Worm (Caenorhabditis elegans) whole organism, mixed stage, embryonic: Measurements from ENCODE around the gene mak-1.

Experiments used
- M03D4.4 ChIP-seq: sonication (generic microtip); optimal IDR thresholded peaks from 2 replicates; lab custom pipeline; 2017; ENCODE audit warnings: mild to moderate bottlenecking, missing genetic modification characterization, missing compliant biosample characterization
- bed-3 ChIP-seq: fragments of 200-800 bp; sonication (Bioruptor generic); optimal IDR thresholded peaks from 3 replicates; lab custom pipeline; 2018; ENCODE audit warnings: mild to moderate bottlenecking, missing genetic modification characterization, moderate library complexity, missing compliant biosample characterization
- blmp-1 ChIP-seq: fragments of 150-350 bp; optimal IDR thresholded peaks from 2 replicates; lab custom pipeline; 2014; ENCODE audit warnings: missing biosample characterization, missing genetic modification characterization
- ceh-39 ChIP-seq: fragments of 150-350 bp; optimal IDR thresholded peaks from 2 replicates; lab custom pipeline; 2014; ENCODE audit warnings: missing biosample characterization, missing genetic modification characterization
- ceh-83 ChIP-seq: fragments of 200-800 bp; sonication (Bioruptor generic); optimal IDR thresholded peaks from 2 replicates; lab custom pipeline; 2018; ENCODE audit warnings: mild to moderate bottlenecking, missing genetic modification characterization, missing compliant biosample characterization
- cnd-1 ChIP-seq: fragments of 200-800 bp; sonication (Bioruptor generic); optimal IDR thresholded peaks from 2 replicates; lab custom pipeline; 2018; ENCODE audit warnings: mild to moderate bottlenecking, missing genetic modification characterization, missing compliant biosample characterization
- drap-1 ChIP-seq: fragments of 200-800 bp; sonication (Bioruptor generic); optimal IDR thresholded peaks from 3 replicates; lab custom pipeline; 2018; ENCODE audit warnings: mild to moderate bottlenecking, missing genetic modification characterization, missing compliant biosample characterization
- elt-1 ChIP-seq: sonication (generic microtip); optimal IDR thresholded peaks from 2 replicates; lab custom pipeline; 2017; ENCODE audit warnings: missing genetic modification characterization, mild to moderate bottlenecking, missing compliant biosample characterization, antibody characterized with exemption, moderate library complexity, borderline replicate concordance; ENCODE audit not compliant: insufficient read depth
- hlh-1 ChIP-seq: fragments of 150-350 bp; optimal IDR thresholded peaks from 2 replicates; lab custom pipeline; 2014; ENCODE audit warnings: missing biosample characterization, missing genetic modification reagents, missing genetic modification characterization
- lin-13 ChIP-seq: fragments of 150-350 bp; optimal IDR thresholded peaks from 2 replicates; lab custom pipeline; 2014; ENCODE audit warnings: missing biosample characterization, missing genetic modification characterization
- lin-32 ChIP-seq: fragments of 200-800 bp; sonication (Bioruptor generic); optimal IDR thresholded peaks from 2 replicates; lab custom pipeline; 2018; ENCODE audit warnings: mild to moderate bottlenecking, missing genetic modification characterization, missing compliant biosample characterization
- lsy-2 ChIP-seq: fragments of 150-350 bp; optimal IDR thresholded peaks from 2 replicates; lab custom pipeline; 2014; ENCODE audit warnings: missing biosample characterization, missing genetic modification characterization
- mls-2 ChIP-seq: sonication (generic microtip); optimal IDR thresholded peaks from 2 replicates; lab custom pipeline; 2016; ENCODE audit warnings: mild to moderate bottlenecking, missing genetic modification characterization, moderate library complexity, missing compliant biosample characterization
- nhr-12 ChIP-seq: fragments of 150-350 bp; optimal IDR thresholded peaks from 2 replicates; lab custom pipeline; 2014; ENCODE audit warnings: missing biosample characterization, missing genetic modification characterization
- nhr-2 ChIP-seq: fragments of 150-350 bp; optimal IDR thresholded peaks from 2 replicates; lab custom pipeline; 2014; ENCODE audit warnings: missing biosample characterization, missing genetic modification characterization
- nhr-237 ChIP-seq: fragments of 150-350 bp; optimal IDR thresholded peaks from 2 replicates; lab custom pipeline; 2014; ENCODE audit warnings: missing biosample characterization, missing genetic modification characterization
- nhr-28 ChIP-seq: fragments of 150-350 bp; optimal IDR thresholded peaks from 2 replicates; lab custom pipeline; 2014; ENCODE audit warnings: missing biosample characterization, missing genetic modification characterization
- nhr-76 ChIP-seq: sonication (generic microtip); optimal IDR thresholded peaks from 2 replicates; lab custom pipeline; 2017; ENCODE audit warnings: missing biosample characterization, missing genetic modification characterization
- pha-4 ChIP-seq: fragments of 150-350 bp; optimal IDR thresholded peaks from 2 replicates; lab custom pipeline; 2018; ENCODE audit warnings: missing biosample characterization, missing genetic modification reagents, missing genetic modification characterization
- sem-2 ChIP-seq: fragments of 200-800 bp; sonication (Bioruptor generic); optimal IDR thresholded peaks from 2 replicates; lab custom pipeline; 2018; ENCODE audit warnings: mild to moderate bottlenecking, missing genetic modification characterization, missing compliant biosample characterization
- snpc-4 ChIP-seq: fragments of 150-350 bp; optimal IDR thresholded peaks from 2 replicates; lab custom pipeline; 2014; ENCODE audit warnings: missing biosample characterization, missing genetic modification characterization
- sptf-1 ChIP-seq: sonication (generic microtip); optimal IDR thresholded peaks from 2 replicates; lab custom pipeline; 2017; ENCODE audit warnings: mild to moderate bottlenecking, missing genetic modification characterization, moderate library complexity, missing compliant biosample characterization
- tbx-8 ChIP-seq: fragments of 200-800 bp; sonication (Bioruptor generic); optimal IDR thresholded peaks from 2 replicates; lab custom pipeline; 2018; ENCODE audit warnings: mild to moderate bottlenecking, missing genetic modification characterization, moderate library complexity, missing compliant biosample characterization
- unc-62 ChIP-seq: fragments of 150-350 bp; optimal IDR thresholded peaks from 2 replicates; lab custom pipeline; 2014; ENCODE audit warnings: missing biosample characterization, missing genetic modification reagents, missing genetic modification characterization
- zip-8 ChIP-seq: fragments of 150-350 bp; optimal IDR thresholded peaks from 2 replicates; lab custom pipeline; 2014; ENCODE audit warnings: missing biosample characterization, missing genetic modification characterization
- ztf-11 ChIP-seq: fragments of 150-350 bp; optimal IDR thresholded peaks from 2 replicates; lab custom pipeline; 2014; ENCODE audit warnings: missing biosample characterization, missing genetic modification characterization

Gene mak-1

ce11 chrII:8740326-8740949 is 3.4 kb upstream of the mak-1 start:
- no peak for TF ChIP-seq lsy-2
- peak; percentile 14 for TF ChIP-seq nhr-237 (tag; lab: Kevin White, UChicago)

DNA sequence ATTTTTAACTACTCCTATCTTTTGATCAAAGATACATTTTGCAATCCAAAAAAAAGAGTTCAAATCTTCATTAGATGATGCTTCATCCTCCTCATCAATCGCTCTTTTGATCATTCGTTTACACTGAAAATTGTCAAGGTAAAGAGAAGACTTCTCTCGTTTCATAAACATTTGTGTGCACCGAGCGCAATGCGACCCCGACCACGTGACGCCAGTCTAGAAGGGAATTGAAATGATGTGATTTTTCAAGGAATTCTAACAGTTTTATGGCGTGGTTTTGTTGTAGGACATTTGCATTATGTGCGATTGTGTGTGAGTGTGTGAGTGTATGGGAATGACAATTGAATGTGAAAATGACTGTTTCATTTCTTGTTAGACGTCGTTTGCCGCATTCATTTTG is 2.6 kb upstream of the mak-1 start:
- peak; percentile 19 for TF ChIP-seq hlh-1 (tag; lab: Kevin White, UChicago)
- no peak for TF ChIP-seq pha-4 (tag; lab: Kevin White, UChicago)

DNA sequence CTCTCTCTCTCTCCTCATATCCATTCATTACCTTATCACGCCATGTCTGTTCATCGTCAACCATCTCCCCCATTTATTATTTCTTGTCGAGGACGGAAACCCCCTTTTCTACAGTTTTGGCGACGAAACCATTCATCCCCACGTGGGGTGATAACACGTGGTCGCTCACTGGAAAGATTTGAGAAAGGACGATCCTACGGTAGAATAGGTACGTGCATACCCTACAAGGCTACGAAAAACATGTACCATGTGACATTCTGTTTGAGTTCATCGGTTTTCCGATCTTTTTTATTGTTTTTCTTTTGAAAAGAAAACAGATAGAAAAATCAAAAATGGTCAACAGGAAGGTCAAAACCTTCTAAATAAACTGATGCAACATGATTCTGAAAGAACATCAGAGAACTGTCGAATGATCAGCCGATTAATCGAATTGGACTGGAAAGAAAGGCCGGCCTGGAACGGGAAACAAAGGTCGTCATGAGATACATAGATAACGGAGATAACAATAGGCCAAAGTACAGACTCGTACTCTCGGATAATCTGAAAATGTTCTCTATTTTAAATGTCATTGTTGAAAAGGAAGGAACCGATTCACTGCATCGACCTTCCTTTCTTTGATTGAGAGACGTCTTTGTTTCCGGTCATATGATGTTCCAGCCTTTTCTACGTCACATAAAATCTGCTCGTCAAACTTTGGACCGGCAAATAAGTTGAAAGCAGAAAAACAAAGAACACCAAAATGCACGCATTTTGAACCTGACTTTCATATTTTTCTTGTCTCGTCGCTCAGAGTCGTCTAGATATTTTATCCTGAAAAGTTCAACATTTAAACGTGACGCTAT is 1.6 kb upstream of the mak-1 start:
- no peak for TF ChIP-seq ceh-83 (GFP tag; lab: Kevin White, UChicago)
- TF ChIP-seq lin-13 (tag; lab: Kevin White, UChicago), result no peak
- no peak for TF ChIP-seq nhr-28
- TF ChIP-seq mls-2 (tag; lab: Kevin White, UChicago), result no peak
- TF ChIP-seq ceh-39 (tag; lab: Kevin White, UChicago), result no peak
- no peak for TF ChIP-seq drap-1

DNA sequence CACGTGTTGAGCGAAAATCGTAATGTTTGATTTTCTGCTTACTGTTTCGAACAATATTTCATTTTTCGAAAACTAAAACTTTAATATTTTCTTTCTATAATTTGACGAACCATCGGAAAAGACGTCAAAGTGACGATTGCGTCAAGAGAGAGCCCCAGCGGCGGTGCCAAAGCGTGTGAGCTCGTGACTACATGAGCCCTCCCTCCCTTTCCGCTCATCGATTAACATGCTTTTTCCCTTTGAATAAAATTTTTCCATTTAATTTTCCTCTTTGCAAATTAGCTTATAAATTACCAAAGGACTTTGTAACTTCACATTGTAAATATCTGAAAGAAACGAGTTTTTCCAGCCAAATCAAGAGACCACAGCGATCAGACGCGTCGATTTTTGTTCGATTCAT is 899 bp upstream of the mak-1 start:
- TF ChIP-seq hlh-1 (tag; lab: Kevin White, UChicago) (no peak), nhr-2 (tag; lab: Kevin White, UChicago) (no peak), cnd-1 (no peak), snpc-4 (tag; lab: Kevin White, UChicago) (no peak), lin-32 (GFP tag; lab: Kevin White, UChicago) (no peak), tbx-8 (no peak), sptf-1 (no peak), lsy-2 (no peak), ceh-83 (GFP tag; lab: Kevin White, UChicago) (no peak), elt-1 (tag; lab: Kevin White, UChicago) (no peak)

- no peak for TF ChIP-seq nhr-12 (tag; lab: Kevin White, UChicago)
- no peak for TF ChIP-seq nhr-76 (tag; lab: Kevin White, UChicago)
- no peak for TF ChIP-seq zip-8 (tag; lab: Kevin White, UChicago)
- TF ChIP-seq bed-3, result no peak
- no peak for TF ChIP-seq nhr-2 (tag; lab: Kevin White, UChicago)
- no peak for TF ChIP-seq sem-2 (GFP tag; lab: Kevin White, UChicago)
- TF ChIP-seq ceh-83 (GFP tag; lab: Kevin White, UChicago), result no peak
- no peak for TF ChIP-seq ztf-11 (tag; lab: Kevin White, UChicago)
- TF ChIP-seq unc-62 (GFP tag; lab: Kevin White, UChicago), result no peak
- no peak for TF ChIP-seq cnd-1
- TF ChIP-seq pha-4 (tag; lab: Kevin White, UChicago), result no peak
These were observed 931 bp downstream of the mak-1 start for ce11 chrII:8744555-8745448.

- TF ChIP-seq cnd-1 (no peak), M03D4.4 (tag; lab: Kevin White, UChicago) (no peak), blmp-1 (tag; lab: Kevin White, UChicago) (no peak), ceh-39 (tag; lab: Kevin White, UChicago) (no peak), nhr-2 (tag; lab: Kevin White, UChicago) (no peak), elt-1 (tag; lab: Kevin White, UChicago) (no peak), bed-3 (no peak), sem-2 (GFP tag; lab: Kevin White, UChicago) (no peak), unc-62 (GFP tag; lab: Kevin White, UChicago) (no peak), ztf-11 (tag; lab: Kevin White, UChicago) (no peak), nhr-76 (tag; lab: Kevin White, UChicago) (no peak), lin-13 (tag; lab: Kevin White, UChicago) (no peak), mls-2 (tag; lab: Kevin White, UChicago) (no peak), sptf-1 (no peak), lsy-2 (no peak), tbx-8 (no peak), pha-4 (tag; lab: Kevin White, UChicago) (no peak)
These were observed 1.8 kb downstream of the mak-1 start for ce11 chrII:8745449-8746297.
